Worm (Caenorhabditis elegans) whole organism, midembryonic: ENCODE results near the gene C01B10.3.
"Not testable (repeated sequence)": the region's sequence is repeated elsewhere in the genome, so short reads cannot be mapped to it uniquely, and the experiment has no call there.

Experiments used
- T22C8.4 ChIP-seq: fragments of 200-800 bp; sonication (Bioruptor generic); IDR thresholded peaks from 2 replicates; pipeline ENCODE4 v1.3.6; 2022; ENCODE audit warnings: missing genetic modification characterization, missing compliant biosample characterization
- flt-1 ChIP-seq: fragments of 200-800 bp; sonication (Bioruptor generic); IDR thresholded peaks from 2 replicates; pipeline ENCODE4 v1.3.6; 2022; ENCODE audit warnings: missing genetic modification characterization, missing compliant biosample characterization
- med-1 ChIP-seq: sonication (generic microtip); optimal IDR thresholded peaks from 2 replicates; lab custom pipeline; 2017; ENCODE audit warnings: missing genetic modification characterization, mild to moderate bottlenecking, missing compliant biosample characterization, antibody characterized with exemption, missing genetic modification reagents; ENCODE audit not compliant: insufficient read depth
- tab-1 ChIP-seq: fragments of 200-800 bp; sonication (Bioruptor generic); IDR thresholded peaks from 2 replicates; pipeline ENCODE4 v1.3.6; 2022; ENCODE audit warnings: missing genetic modification characterization, missing compliant biosample characterization
- ztf-29 ChIP-seq: fragments of 200-800 bp; sonication (Bioruptor generic); IDR thresholded peaks from 2 replicates; pipeline ENCODE4 v1.3.6; 2022; ENCODE audit warnings: missing genetic modification reagents, missing genetic modification characterization, missing compliant biosample characterization

DNA sequence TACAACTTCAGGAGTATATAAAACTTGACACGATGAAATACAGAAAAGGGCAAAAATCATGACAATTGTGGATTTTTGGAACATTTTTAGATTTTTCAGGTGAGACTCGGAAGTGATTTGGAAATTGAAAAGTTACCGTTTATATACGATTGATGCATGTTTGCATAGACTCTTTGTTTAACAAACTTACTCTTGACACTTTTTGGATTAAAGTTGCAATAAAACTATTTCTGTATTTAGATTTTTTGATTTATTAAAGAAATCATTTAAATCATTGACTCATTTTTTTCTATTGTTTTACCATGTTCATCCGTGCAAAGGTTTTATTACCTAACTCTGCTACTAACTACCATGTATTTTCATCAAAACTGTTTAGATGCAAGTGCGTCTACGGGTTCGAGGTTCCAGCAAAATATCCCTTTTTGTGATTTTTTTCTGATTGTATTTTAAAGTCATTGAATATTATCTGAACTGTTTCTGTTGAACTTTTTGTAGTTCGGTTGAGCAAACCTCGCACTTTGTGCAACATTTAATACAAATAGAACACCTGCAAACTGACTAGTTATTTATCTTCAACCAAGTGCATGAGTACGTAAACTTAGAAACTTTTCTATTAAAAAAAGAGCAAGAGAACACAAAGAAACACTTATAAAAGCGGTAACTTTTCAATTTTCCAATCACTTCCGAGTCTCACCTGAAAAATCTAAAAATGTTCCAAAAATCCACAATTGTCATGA lies 30.0 kb downstream of the C01B10.3 start, which contains the start of the genes nspb-1 and nspb-2:
- TF ChIP-seq ztf-29 (GFP tag; lab: Robert Waterston, UW); med-1 (GFP tag; lab: Kevin White, UChicago); flt-1 (GFP tag; lab: Robert Waterston, UW); tab-1 (GFP tag; lab: Robert Waterston, UW); T22C8.4 (GFP tag; lab: Robert Waterston, UW): not testable (repeated sequence)
